Worm (Caenorhabditis elegans): Measurements from ENCODE around the gene T23D5.8.
A peak's percentile ranks its signal among the peaks of the same experiment; 100 is the strongest.

T23D5.8 gene

ce11 chrV:15769072-15769471, 20.8 kb upstream of the T23D5.8 start, which contains the start of gene F57A10.4:
Gene F57A10.4, plus strand, starts transcription at chrV:15769438.
- TF ChIP-seq nhr-77 (tag; optimal IDR thresholded peaks at IDR 0.05) = no peak
- TF ChIP-seq ztf-4 (tag; optimal IDR thresholded peaks at IDR 0.05) = no peak
- no peak for TF ChIP-seq nhr-237 (tag; optimal IDR thresholded peaks at IDR 0.05)
- no peak for TF ChIP-seq lin-39 (tag; optimal IDR thresholded peaks at IDR 0.05)
- TF ChIP-seq egl-5 (tag; optimal IDR thresholded peaks at IDR 0.05) = no peak
- TF ChIP-seq elt-2 (tag; optimal IDR thresholded peaks at IDR 0.05) = no peak

ce11 chrV:15766122-15766594, 17.9 kb upstream of the T23D5.8 start, which contains the start of the genes haf-3 and F57A10.2:
Gene haf-3, minus strand, starts transcription at chrV:15766172.
Gene F57A10.2, plus strand, starts transcription at chrV:15766575.
- TF ChIP-seq ceh-16 (tag; optimal IDR thresholded peaks at IDR 0.05) (no peak), hmg-11 (tag; optimal IDR thresholded peaks at IDR 0.05) (peak; percentile 82), elt-1 (tag; optimal IDR thresholded peaks at IDR 0.05) (peak; percentile 26), nhr-28 (tag; optimal IDR thresholded peaks at IDR 0.05) (no peak), nhr-43 (tag; optimal IDR thresholded peaks at IDR 0.05; ENCODE audit: poor library complexity, severe bottlenecking) (peak; percentile 90), nhr-23 (tag; optimal IDR thresholded peaks at IDR 0.05) (peak; percentile 91), egl-5 (tag; optimal IDR thresholded peaks at IDR 0.05) (peak; percentile 80), aly-2 (tag; optimal IDR thresholded peaks at IDR 0.05) (peak; percentile 30), nhr-76 (tag; optimal IDR thresholded peaks at IDR 0.05) (no peak), fkh-10 (GFP tag; optimal IDR thresholded peaks at IDR 0.05) (peak; percentile 34), sea-2 (GFP tag; optimal IDR thresholded peaks at IDR 0.05) (no peak), lsy-12 (tag; optimal IDR thresholded peaks at IDR 0.05) (peak; percentile 78), elt-2 (tag; optimal IDR thresholded peaks at IDR 0.05) (peak; percentile 58), ceh-9 (tag; optimal IDR thresholded peaks at IDR 0.05) (no peak), ZK546.5 (tag; optimal IDR thresholded peaks at IDR 0.05) (peak; percentile 33), snpc-4 (tag; optimal IDR thresholded peaks at IDR 0.05) (peak; percentile 90), fkh-2 (tag; optimal IDR thresholded peaks at IDR 0.05) (peak; percentile 33), lin-15B (tag; optimal IDR thresholded peaks at IDR 0.05) (peak; percentile 93), eor-1 (tag; optimal IDR thresholded peaks at IDR 0.05) (no peak), skn-1 (tag; optimal IDR thresholded peaks at IDR 0.05) (peak; percentile 49), tbx-2 (tag; optimal IDR thresholded peaks at IDR 0.05) (peak; percentile 89), nfya-1 (tag; optimal IDR thresholded peaks at IDR 0.05; ENCODE audit: insufficient read depth) (peak; percentile 89), nhr-12 (tag; optimal IDR thresholded peaks at IDR 0.05) (no peak), egl-27 (tag; optimal IDR thresholded peaks at IDR 0.05) (peak; percentile 33), nhr-237 (tag; optimal IDR thresholded peaks at IDR 0.05) (no peak), lin-39 (tag; optimal IDR thresholded peaks at IDR 0.05) (peak; percentile 62), ceh-82 (tag; optimal IDR thresholded peaks at IDR 0.05) (peak; percentile 87), nhr-11 (tag; optimal IDR thresholded peaks at IDR 0.05) (peak; percentile 57), fos-1 (tag; optimal IDR thresholded peaks at IDR 0.05) (no peak), mdl-1 (tag; optimal IDR thresholded peaks at IDR 0.05) (no peak), pqm-1 (tag; optimal IDR thresholded peaks at IDR 0.05) (peak; percentile 54), R02D3.7 (tag; optimal IDR thresholded peaks at IDR 0.05) (peak; percentile 87), jun-1 (tag; optimal IDR thresholded peaks at IDR 0.05) (peak; percentile 74), daf-12 (tag; optimal IDR thresholded peaks at IDR 0.05) (peak; percentile 32), ceh-28 (tag; optimal IDR thresholded peaks at IDR 0.05) (peak; percentile 78), ztf-11 (tag; optimal IDR thresholded peaks at IDR 0.05) (no peak), nhr-77 (tag; optimal IDR thresholded peaks at IDR 0.05) (peak; percentile 80), zag-1 (tag; optimal IDR thresholded peaks at IDR 0.05) (peak; percentile 51), pha-4 (tag; optimal IDR thresholded peaks at IDR 0.05) (peak; percentile 94), unc-62 (GFP tag; optimal IDR thresholded peaks at IDR 0.05) (no peak), ama-1 (optimal IDR thresholded peaks at IDR 0.05) (peak; percentile 62), ztf-4 (tag; optimal IDR thresholded peaks at IDR 0.05) (peak; percentile 17), nhr-25 (tag; optimal IDR thresholded peaks at IDR 0.05) (peak; percentile 85), mml-1 (tag; optimal IDR thresholded peaks at IDR 0.05) (no peak), unc-39 (tag; optimal IDR thresholded peaks at IDR 0.05) (no peak), elt-3 (tag; optimal IDR thresholded peaks at IDR 0.05) (no peak), nhr-67 (tag; optimal IDR thresholded peaks at IDR 0.05) (no peak)

Data from whole organism, L3 larva.